Worm (Caenorhabditis elegans) whole organism, young adult: ENCODE data around the gene zip-8.

Experiments used
- Y53F4B.3 ChIP-seq: fragments of 200-800 bp; sonication (Bioruptor generic); IDR thresholded peaks from 2 replicates; pipeline ENCODE4 v1.3.6; 2022; ENCODE audit warnings: missing genetic modification reagents, missing genetic modification characterization, missing compliant biosample characterization
- Y79H2A.3 ChIP-seq: fragments of 200-800 bp; sonication (Bioruptor generic); conservative IDR thresholded peaks from 2 replicates; pipeline ENCODE4 v1.3.6; 2022; ENCODE audit warnings: missing genetic modification reagents, missing genetic modification characterization, missing compliant biosample characterization
- ama-1 ChIP-seq, 3 experiments: fragments of 150-350 bp in 1 of 3; sonication (generic microtip) in 2 of 3; optimal IDR thresholded peaks; 2 replicates each; lab custom pipeline; 2014 to 2018; ENCODE audit warnings: missing biosample characterization in 2 of 3, missing genetic modification characterization in 2 of 3, missing genetic modification reagents in 2 of 3
- cebp-2 ChIP-seq: fragments of 200-800 bp; sonication (Bioruptor generic); IDR thresholded peaks from 2 replicates; pipeline ENCODE4 v1.3.6; 2022; ENCODE audit warnings: missing genetic modification characterization, missing compliant biosample characterization
- ekl-4 ChIP-seq: fragments of 200-800 bp; sonication (Bioruptor generic); IDR thresholded peaks from 2 replicates; pipeline ENCODE4 v1.3.6; 2022; ENCODE audit warnings: missing genetic modification reagents, missing genetic modification characterization, missing compliant biosample characterization
- hrde-1 ChIP-seq: sonication (generic microtip); optimal IDR thresholded peaks from 2 replicates; lab custom pipeline; 2016; ENCODE audit warnings: missing genetic modification characterization, mild to moderate bottlenecking, missing compliant biosample characterization, moderate library complexity, missing genotype, missing genetic modification reagents, borderline replicate concordance
- lin-35 ChIP-seq, 3 experiments: fragments of 150-350 bp in 2 of 3; sonication (generic microtip) in 1 of 3; optimal IDR thresholded peaks; 2 replicates each; lab custom pipeline; 2014 to 2018; ENCODE audit warnings: missing biosample characterization in 3 of 3, missing genetic modification characterization in 3 of 3, missing genetic modification reagents in 3 of 3
- nfya-1 ChIP-seq: sonication (generic microtip); optimal IDR thresholded peaks from 2 replicates; lab custom pipeline; 2017; ENCODE audit warnings: antibody characterized with exemption, missing compliant biosample characterization, missing genetic modification characterization, borderline replicate concordance; ENCODE audit not compliant: insufficient read depth
- nhr-90 ChIP-seq: sonication (generic microtip); optimal IDR thresholded peaks from 2 replicates; lab custom pipeline; 2016; ENCODE audit warnings: missing genotype, mild to moderate bottlenecking, missing genetic modification characterization, missing compliant biosample characterization
- pha-4 ChIP-seq: fragments of 150-350 bp; sonication (generic microtip); optimal IDR thresholded peaks from 2 replicates; lab custom pipeline; 2014; ENCODE audit warnings: missing biosample characterization, missing genetic modification reagents, missing genetic modification characterization
- snpc-4 ChIP-seq, 5 experiments: fragments of 150-350 bp in 1 of 5; sonication (generic microtip) in 4 of 5; optimal IDR thresholded peaks; 2 replicates each; lab custom pipeline; 2014 to 2018; ENCODE audit warnings: missing genetic modification characterization in 5 of 5, missing biosample characterization in 3 of 5, antibody characterized with exemption in 2 of 5, mild to moderate bottlenecking in 2 of 5, missing compliant biosample characterization in 2 of 5, missing genotype in 2 of 5, moderate library complexity in 2 of 5, missing genetic modification reagents in 1 of 5
- tbx-9 ChIP-seq: sonication (generic microtip); optimal IDR thresholded peaks from 2 replicates; lab custom pipeline; 2016; ENCODE audit warnings: borderline replicate concordance, missing genetic modification characterization, inconsistent platforms, missing compliant biosample characterization

ce11 chrIII:6467005-6467404 is 11.8 kb upstream of the zip-8 start, which contains the start of gene T26A5.2:
- TF ChIP-seq nfya-1: no peak
- no peak for TF ChIP-seq nhr-90
- TF ChIP-seq cebp-2 (GFP tag; lab: Robert Waterston, UW): no peak
- TF ChIP-seq Y79H2A.3 (GFP tag; lab: Robert Waterston, UW): no peak
- no peak for TF ChIP-seq ekl-4 (GFP tag; lab: Robert Waterston, UW)
- no peak for TF ChIP-seq hrde-1
- TF ChIP-seq snpc-4 (GFP tag; optimal IDR thresholded peaks at IDR 0.05; lab: Kevin White, UChicago): no peak
- TF ChIP-seq snpc-4 (tag; optimal IDR thresholded peaks at IDR 0.05; lab: Kevin White, UChicago): no peak
- no peak for TF ChIP-seq ama-1 (optimal IDR thresholded peaks at IDR 0.05; lab: Kevin White, UChicago)
- no peak for TF ChIP-seq ama-1 (GFP tag; optimal IDR thresholded peaks at IDR 0.05; lab: Kevin White, UChicago)
- no peak for TF ChIP-seq lin-35 (GFP tag; optimal IDR thresholded peaks at IDR 0.05; lab: Kevin White, UChicago)
- TF ChIP-seq Y53F4B.3: no peak
- no peak for TF ChIP-seq pha-4 (tag; lab: Kevin White, UChicago)
- no peak for TF ChIP-seq tbx-9 (tag; lab: Kevin White, UChicago)
